Worm (Caenorhabditis elegans): ENCODE data around the gene srj-45.

Gene srj-45

ce11 chrV:2836501-2836900 is at the start of gene srj-45:
TSS of gene srj-45 (minus strand) at chrV:2836601.
- TF ChIP-seq unc-120 (tag; optimal IDR thresholded peaks at IDR 0.05; ENCODE audit: poor library complexity, severe bottlenecking) (no peak), M03D4.4 (tag; optimal IDR thresholded peaks at IDR 0.05) (no peak)

DNA sequence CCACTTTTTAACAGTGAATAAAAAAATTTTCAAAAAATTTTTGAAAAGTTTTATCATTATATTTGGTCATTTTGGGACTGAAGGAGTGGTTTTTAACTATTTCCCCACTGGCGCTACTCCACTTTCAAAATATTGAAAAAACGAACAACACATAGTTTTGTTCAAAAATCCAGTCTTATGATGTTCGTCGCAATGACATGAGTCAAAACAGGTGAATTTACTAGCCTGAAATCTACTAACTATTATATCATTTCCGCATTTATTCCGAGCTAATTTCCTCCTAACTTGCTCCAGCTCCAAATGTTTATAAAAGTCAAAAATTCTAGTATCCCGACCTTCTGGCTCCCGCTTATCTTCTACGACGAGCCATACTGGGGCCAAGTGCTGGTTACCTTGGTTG is 48.0 kb upstream of the srj-45 start, which contains the start of gene sre-24:
Gene sre-24, plus strand, starts transcription at position 301 of the 400 bp plus-strand sequence.
- TF ChIP-seq nhr-2 (tag; optimal IDR thresholded peaks at IDR 0.05) (no peak), sptf-1 (tag; optimal IDR thresholded peaks at IDR 0.05) (no peak), nhr-12 (tag; optimal IDR thresholded peaks at IDR 0.05) (no peak), hlh-1 (tag; optimal IDR thresholded peaks at IDR 0.05) (no peak), ztf-11 (tag; optimal IDR thresholded peaks at IDR 0.05) (no peak), unc-39 (tag; optimal IDR thresholded peaks at IDR 0.05) (no peak)

- TF ChIP-seq elt-1 (tag; optimal IDR thresholded peaks at IDR 0.05; ENCODE audit: borderline replicate concordance, insufficient read depth) (no peak), zip-8 (tag; optimal IDR thresholded peaks at IDR 0.05) (no peak), bed-3 (GFP tag; optimal IDR thresholded peaks at IDR 0.05) (no peak), snpc-4 (tag; optimal IDR thresholded peaks at IDR 0.05) (no peak), M03D4.4 (tag; optimal IDR thresholded peaks at IDR 0.05) (no peak), pha-4 (tag; optimal IDR thresholded peaks at IDR 0.05) (no peak), ceh-39 (tag; optimal IDR thresholded peaks at IDR 0.05) (no peak), ceh-83 (GFP tag; optimal IDR thresholded peaks at IDR 0.05) (no peak), ces-1 (GFP tag; optimal IDR thresholded peaks at IDR 0.05) (no peak), hlh-1 (tag; optimal IDR thresholded peaks at IDR 0.05) (no peak), blmp-1 (tag; optimal IDR thresholded peaks at IDR 0.05) (no peak), tbx-8 (GFP tag; optimal IDR thresholded peaks at IDR 0.05) (no peak), lin-13 (tag; optimal IDR thresholded peaks at IDR 0.05) (no peak), unc-39 (tag; optimal IDR thresholded peaks at IDR 0.05) (no peak)
These were observed 46.7 kb upstream of the srj-45 start for ce11 chrV:2883097-2883496.

- TF ChIP-seq nhr-2 (tag; optimal IDR thresholded peaks at IDR 0.05) (no peak), ceh-83 (GFP tag; optimal IDR thresholded peaks at IDR 0.05) (no peak), bed-3 (GFP tag; optimal IDR thresholded peaks at IDR 0.05) (no peak), flh-1 (GFP tag; optimal IDR thresholded peaks at IDR 0.05) (no peak), sptf-1 (tag; optimal IDR thresholded peaks at IDR 0.05) (no peak), unc-62 (GFP tag; optimal IDR thresholded peaks at IDR 0.05) (no peak), snpc-4 (tag; optimal IDR thresholded peaks at IDR 0.05) (no peak), nhr-28 (tag; optimal IDR thresholded peaks at IDR 0.05) (no peak), ceh-43 (GFP tag; optimal IDR thresholded peaks at IDR 0.05) (no peak), ham-2 (GFP tag; optimal IDR thresholded peaks at IDR 0.05) (no peak), elt-1 (tag; optimal IDR thresholded peaks at IDR 0.05; ENCODE audit: borderline replicate concordance, insufficient read depth) (no peak), lin-32 (GFP tag; optimal IDR thresholded peaks at IDR 0.05) (no peak), drap-1 (GFP tag; optimal IDR thresholded peaks at IDR 0.05) (no peak), unc-120 (tag; optimal IDR thresholded peaks at IDR 0.05; ENCODE audit: poor library complexity, severe bottlenecking) (no peak), unc-39 (tag; optimal IDR thresholded peaks at IDR 0.05) (no peak), blmp-1 (tag; optimal IDR thresholded peaks at IDR 0.05) (no peak), ztf-11 (tag; optimal IDR thresholded peaks at IDR 0.05) (no peak), hlh-1 (tag; optimal IDR thresholded peaks at IDR 0.05) (no peak), tbx-8 (GFP tag; optimal IDR thresholded peaks at IDR 0.05) (no peak), mab-5 (tag; optimal IDR thresholded peaks at IDR 0.05) (no peak)
These were observed 45.2 kb upstream of the srj-45 start for ce11 chrV:2881565-2881964.

ce11 chrV:2881016-2881415 is 44.6 kb upstream of the srj-45 start, which contains the start of gene ifc-1:
TSS of gene ifc-1 (plus strand) at chrV:2881393.
- TF ChIP-seq bed-3 (GFP tag; optimal IDR thresholded peaks at IDR 0.05) (no peak), ham-2 (GFP tag; optimal IDR thresholded peaks at IDR 0.05) (no peak), hlh-1 (tag; optimal IDR thresholded peaks at IDR 0.05) (no peak), ceh-43 (GFP tag; optimal IDR thresholded peaks at IDR 0.05) (no peak), lsy-2 (tag; optimal IDR thresholded peaks at IDR 0.05) (no peak), unc-39 (tag; optimal IDR thresholded peaks at IDR 0.05) (no peak), elt-3 (tag; optimal IDR thresholded peaks at IDR 0.05) (no peak), blmp-1 (tag; optimal IDR thresholded peaks at IDR 0.05) (no peak), ztf-11 (tag; optimal IDR thresholded peaks at IDR 0.05) (no peak), unc-120 (tag; optimal IDR thresholded peaks at IDR 0.05; ENCODE audit: poor library complexity, severe bottlenecking) (no peak), sem-2 (GFP tag; optimal IDR thresholded peaks at IDR 0.05) (no peak), snpc-4 (tag; optimal IDR thresholded peaks at IDR 0.05) (no peak)
